Worm (Caenorhabditis elegans): ENCODE measurements around the gene C43G2.3.

ce11 chrIV:6601213-6601724, 23.3 kb downstream of the C43G2.3 start, which contains the start of gene sup-36:
- TF ChIP-seq ZK546.5 (tag; optimal IDR thresholded peaks at IDR 0.05) (no peak), dmd-8 (GFP tag; IDR thresholded peaks at IDR 0.05) (no peak), madf-5 (GFP tag; IDR thresholded peaks at IDR 0.05) (no peak), lin-39 (tag; optimal IDR thresholded peaks at IDR 0.05) (no peak), snpc-4 (tag; optimal IDR thresholded peaks at IDR 0.05) (no peak), nhr-10 (tag; optimal IDR thresholded peaks at IDR 0.05) (no peak), nhr-76 (tag; optimal IDR thresholded peaks at IDR 0.05) (no peak), skn-1 (tag; optimal IDR thresholded peaks at IDR 0.05) (no peak), nhr-41 (GFP tag; IDR thresholded peaks at IDR 0.05) (no peak)
